Worm (Caenorhabditis elegans) whole organism, young adult: ENCODE data around the gene elb-1.

Source experiments
- B0019.2 ChIP-seq: fragments of 200-800 bp; sonication (Bioruptor generic); conservative IDR thresholded peaks from 2 replicates; pipeline ENCODE4 v1.3.6; 2022; ENCODE audit warnings: missing genetic modification reagents, missing genetic modification characterization, missing compliant biosample characterization
- ZK185.1 ChIP-seq: sonication (generic microtip); optimal IDR thresholded peaks from 2 replicates; lab custom pipeline; 2016; ENCODE audit warnings: mild to moderate bottlenecking, missing genetic modification characterization, missing compliant biosample characterization; ENCODE audit not compliant: poor library complexity, severe bottlenecking
- dpl-1 ChIP-seq: fragments of 150-350 bp; optimal IDR thresholded peaks from 2 replicates; lab custom pipeline; 2014; ENCODE audit warnings: missing biosample characterization, missing genetic modification reagents, missing genetic modification characterization
- hlh-26 ChIP-seq: fragments of 200-800 bp; sonication (Bioruptor generic); conservative IDR thresholded peaks from 2 replicates; pipeline ENCODE4 v1.3.6; 2022; ENCODE audit warnings: missing genetic modification reagents, missing genetic modification characterization, missing compliant biosample characterization
- nhr-80 ChIP-seq: sonication (generic microtip); optimal IDR thresholded peaks from 2 replicates; lab custom pipeline; 2016; ENCODE audit warnings: missing genetic modification characterization, missing compliant biosample characterization
- sea-2 ChIP-seq: fragments of 200-800 bp; sonication (Bioruptor generic); IDR thresholded peaks from 2 replicates; pipeline ENCODE4 v1.3.6; 2022; ENCODE audit warnings: missing genetic modification characterization, missing compliant biosample characterization
- snpc-4 ChIP-seq, 5 experiments: fragments of 150-350 bp in 1 of 5; sonication (generic microtip) in 4 of 5; optimal IDR thresholded peaks; 2 replicates each; lab custom pipeline; 2014 to 2018; ENCODE audit warnings: missing genetic modification characterization in 5 of 5, missing biosample characterization in 3 of 5, antibody characterized with exemption in 2 of 5, mild to moderate bottlenecking in 2 of 5, missing compliant biosample characterization in 2 of 5, missing genotype in 2 of 5, moderate library complexity in 2 of 5, missing genetic modification reagents in 1 of 5
- sptf-2 ChIP-seq: fragments of 200-800 bp; sonication (Bioruptor generic); optimal IDR thresholded peaks from 2 replicates; lab custom pipeline; 2018; ENCODE audit warnings: mild to moderate bottlenecking, missing genetic modification characterization, missing compliant biosample characterization
- zim-3 ChIP-seq: sonication (generic microtip); optimal IDR thresholded peaks from 2 replicates; lab custom pipeline; 2017; ENCODE audit warnings: mild to moderate bottlenecking, missing genetic modification characterization, moderate library complexity, missing compliant biosample characterization

- no peak for TF ChIP-seq sptf-2 (GFP tag; lab: Kevin White, UChicago)
- no peak for TF ChIP-seq snpc-4 (GFP tag; optimal IDR thresholded peaks at IDR 0.05; lab: Kevin White, UChicago)
- no peak for TF ChIP-seq snpc-4 (tag; optimal IDR thresholded peaks at IDR 0.05; lab: Kevin White, UChicago)
- no peak for TF ChIP-seq ZK185.1 (tag; lab: Kevin White, UChicago)
- TF ChIP-seq hlh-26 (GFP tag; lab: Robert Waterston, UW): no peak
- no peak for TF ChIP-seq nhr-80 (tag; lab: Kevin White, UChicago)
- TF ChIP-seq zim-3: no peak
- TF ChIP-seq dpl-1: no peak
- TF ChIP-seq B0019.2: no peak
- TF ChIP-seq sea-2 (GFP tag; lab: Robert Waterston, UW): no peak
Observed at ce11 chrIII:11726590-11726989, 7.3 kb upstream of the elb-1 start, which contains the start of gene Y41C4A.12.
